Fruit fly (Drosophila melanogaster): ENCODE measurements around the gene Mgat4b.
A peak's percentile ranks its signal among the peaks of the same experiment; 100 is the strongest.

The Mgat4b gene

DNA sequence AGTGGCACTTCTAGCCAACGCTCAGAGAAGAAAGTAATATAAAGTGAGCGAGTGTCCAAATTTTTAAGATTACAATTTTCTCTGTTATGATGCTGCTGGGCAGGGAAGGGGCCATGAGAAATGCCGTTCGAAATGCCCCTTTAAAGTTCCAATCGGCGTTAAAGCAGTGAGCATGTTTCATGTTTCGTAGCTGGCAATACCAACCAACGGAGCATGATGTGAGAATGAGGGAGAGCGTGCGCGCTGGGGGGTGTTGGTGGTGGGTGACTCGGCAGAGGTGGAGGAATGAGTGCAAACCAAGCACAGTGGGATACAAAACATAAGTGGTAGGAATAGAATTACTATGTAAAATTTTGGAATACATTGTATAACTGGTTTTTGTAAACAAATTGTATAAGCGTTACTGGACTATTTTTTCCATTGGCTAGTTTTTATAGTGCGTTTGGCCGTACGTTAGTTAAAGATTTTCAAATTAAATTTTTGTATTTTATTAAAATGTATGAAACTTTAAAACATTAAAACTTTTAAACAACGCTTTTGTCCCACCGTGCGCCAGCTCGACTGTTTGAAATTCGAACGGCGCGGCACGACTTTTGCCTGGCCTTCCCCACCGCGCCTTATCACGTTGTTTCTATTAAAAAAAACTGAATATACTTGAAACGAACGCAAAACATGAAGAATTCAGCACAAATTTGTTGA, 9.8 kb downstream of the Mgat4b start:
- TF ChIP-seq cnc (optimal IDR thresholded peaks at IDR 0.05) (peak; percentile 73 to 80), bab1 (GFP tag; optimal IDR thresholded peaks at IDR 0.05) (peak; percentile 99), CG14711 (tag; optimal IDR thresholded peaks at IDR 0.05) (peak; percentile 98), kay (GFP tag; ENCODE audit: borderline replicate concordance) (peak; percentile 99), ovo (GFP tag; optimal IDR thresholded peaks at IDR 0.05) (peak; percentile 99), CG33017 (tag; optimal IDR thresholded peaks at IDR 0.05) (peak; percentile 100), Hr96 (GFP tag; optimal IDR thresholded peaks at IDR 0.05) (peak; percentile 99), Clk (GFP tag; optimal IDR thresholded peaks at IDR 0.05) (peak; percentile 100), Crg-1 (GFP tag; optimal IDR thresholded peaks at IDR 0.05) (peak; percentile 99), Mnt (GFP tag; optimal IDR thresholded peaks at IDR 0.05) (peak; percentile 95), CG12768 (GFP tag; optimal IDR thresholded peaks at IDR 0.05) (peak; percentile 100), CG7101 (tag; optimal IDR thresholded peaks at IDR 0.05) (peak; percentile 100), tj (GFP tag; optimal IDR thresholded peaks at IDR 0.05) (peak; percentile 97), cic (GFP tag; optimal IDR thresholded peaks at IDR 0.05) (peak; percentile 97), CG11617 (GFP tag; optimal IDR thresholded peaks at IDR 0.05) (peak; percentile 100), CG1620 (GFP tag; optimal IDR thresholded peaks at IDR 0.05) (peak; percentile 99), CG5204 (GFP tag; optimal IDR thresholded peaks at IDR 0.05) (peak; percentile 100), toe (GFP tag; optimal IDR thresholded peaks at IDR 0.05) (peak; percentile 100), pad (GFP tag; optimal IDR thresholded peaks at IDR 0.05) (peak; percentile 99), CG7045 (GFP tag; optimal IDR thresholded peaks at IDR 0.05) (peak; percentile 100)

DNA sequence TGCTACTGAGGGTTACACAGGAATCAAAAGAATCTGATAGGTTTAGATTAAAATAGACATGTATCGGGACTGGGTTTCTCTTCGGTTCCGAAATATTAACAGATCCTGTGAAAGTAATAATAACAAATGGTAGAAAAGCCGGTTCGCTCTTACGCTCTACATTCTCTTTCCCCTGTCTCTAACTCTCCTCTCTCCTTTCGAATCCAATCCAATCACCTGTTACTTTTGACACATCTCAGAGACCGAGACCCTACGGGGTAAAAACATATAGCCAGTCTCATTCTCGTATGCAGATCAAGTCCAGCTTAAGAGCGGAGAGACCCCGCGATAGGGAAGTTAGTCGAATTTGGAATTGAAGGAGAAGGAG, 10.4 kb downstream of the Mgat4b start:
- no peak for TF ChIP-seq toe (GFP tag; optimal IDR thresholded peaks at IDR 0.05)
- TF ChIP-seq kay (GFP tag; ENCODE audit: borderline replicate concordance) = no peak
- no peak for TF ChIP-seq CG11617 (GFP tag; optimal IDR thresholded peaks at IDR 0.05)
- no peak for TF ChIP-seq pad (GFP tag; optimal IDR thresholded peaks at IDR 0.05)
- TF ChIP-seq CG5204 (GFP tag; optimal IDR thresholded peaks at IDR 0.05) = no peak
- no peak for TF ChIP-seq cic (GFP tag; optimal IDR thresholded peaks at IDR 0.05)
- TF ChIP-seq cnc (optimal IDR thresholded peaks at IDR 0.05) = no peak
- no peak for TF ChIP-seq Crg-1 (GFP tag; optimal IDR thresholded peaks at IDR 0.05)
- no peak for TF ChIP-seq CG7101 (tag; optimal IDR thresholded peaks at IDR 0.05)
- TF ChIP-seq tj (GFP tag; optimal IDR thresholded peaks at IDR 0.05) = no peak
- no peak for TF ChIP-seq CG1620 (GFP tag; optimal IDR thresholded peaks at IDR 0.05)
- TF ChIP-seq ovo (GFP tag; optimal IDR thresholded peaks at IDR 0.05) = no peak
- no peak for TF ChIP-seq Hr96 (GFP tag; optimal IDR thresholded peaks at IDR 0.05)
- no peak for TF ChIP-seq CG12768 (GFP tag; optimal IDR thresholded peaks at IDR 0.05)
- no peak for TF ChIP-seq bab1 (GFP tag; optimal IDR thresholded peaks at IDR 0.05)
- no peak for TF ChIP-seq CG7045 (GFP tag; optimal IDR thresholded peaks at IDR 0.05)
- TF ChIP-seq Clk (GFP tag; optimal IDR thresholded peaks at IDR 0.05) = no peak
- TF ChIP-seq Mnt (GFP tag; optimal IDR thresholded peaks at IDR 0.05) = no peak

DNA sequence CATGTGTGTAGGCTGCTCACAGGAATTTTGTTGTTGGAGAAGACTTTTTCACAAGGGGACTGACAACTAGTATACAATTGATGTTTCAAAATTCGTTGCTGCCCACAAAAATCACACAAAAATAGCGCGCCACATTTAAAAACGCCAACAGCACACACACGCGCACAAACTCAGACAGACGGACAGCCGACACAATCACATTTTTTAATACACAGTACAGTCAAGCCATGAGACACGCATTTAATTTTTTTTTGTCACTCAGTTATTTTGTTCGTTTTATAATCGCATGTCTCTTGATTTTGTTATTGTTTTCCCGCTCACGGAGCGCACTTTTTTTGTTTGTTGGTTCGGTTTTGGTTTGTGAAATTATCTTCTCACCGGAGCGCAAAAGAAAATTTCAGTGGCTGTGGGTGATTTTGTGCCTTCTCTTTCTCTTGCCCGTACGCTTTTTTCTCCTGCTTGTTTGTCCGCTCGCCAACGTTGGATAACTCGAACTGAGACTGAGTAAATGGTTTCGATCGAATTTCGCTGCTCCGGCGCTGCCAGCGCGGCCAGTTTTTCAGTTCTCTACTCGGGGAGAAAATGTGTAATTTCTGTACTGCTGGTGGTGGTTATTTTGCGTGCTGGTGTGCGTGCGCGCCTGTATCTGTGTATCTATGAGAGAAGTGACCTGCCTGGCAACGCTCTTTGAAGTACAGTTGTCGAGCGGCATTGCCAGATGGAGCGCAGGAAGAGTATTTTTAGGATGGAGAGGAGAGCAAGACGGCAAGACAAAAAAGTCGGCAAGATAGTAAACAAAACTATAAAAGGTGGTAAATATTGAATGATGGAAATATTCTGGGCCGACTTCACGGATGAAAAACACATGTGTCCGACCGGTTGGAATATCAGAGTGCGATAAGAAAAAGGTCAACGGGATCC, 11.4 kb downstream of the Mgat4b start, which contains the start of gene CG42507:
TSS of gene CG42507 (minus strand) at position 499 of the 921 bp plus-strand sequence.
- TF ChIP-seq cnc (optimal IDR thresholded peaks at IDR 0.05) (no peak), toe (GFP tag; optimal IDR thresholded peaks at IDR 0.05) (no peak), CG14711 (tag; optimal IDR thresholded peaks at IDR 0.05) (peak; percentile 45), kay (GFP tag; ENCODE audit: borderline replicate concordance) (peak; percentile 14), cic (GFP tag; optimal IDR thresholded peaks at IDR 0.05) (peak; percentile 81), bab1 (GFP tag; optimal IDR thresholded peaks at IDR 0.05) (peak; percentile 56), Clk (GFP tag; optimal IDR thresholded peaks at IDR 0.05) (peak; percentile 55), CG1620 (GFP tag; optimal IDR thresholded peaks at IDR 0.05) (peak; percentile 35), CG7045 (GFP tag; optimal IDR thresholded peaks at IDR 0.05) (peak; percentile 4), CG7101 (tag; optimal IDR thresholded peaks at IDR 0.05) (peak; percentile 62), CG12768 (GFP tag; optimal IDR thresholded peaks at IDR 0.05) (peak; percentile 34), CG11617 (GFP tag; optimal IDR thresholded peaks at IDR 0.05) (no peak), CG33017 (tag; optimal IDR thresholded peaks at IDR 0.05) (peak; percentile 64), CG5204 (GFP tag; optimal IDR thresholded peaks at IDR 0.05) (no peak), Crg-1 (GFP tag; optimal IDR thresholded peaks at IDR 0.05) (peak; percentile 67), ovo (GFP tag; optimal IDR thresholded peaks at IDR 0.05) (peak; percentile 75), Mnt (GFP tag; optimal IDR thresholded peaks at IDR 0.05) (peak; percentile 71), Hr96 (GFP tag; optimal IDR thresholded peaks at IDR 0.05) (peak; percentile 64), tj (GFP tag; optimal IDR thresholded peaks at IDR 0.05) (no peak), pad (GFP tag; optimal IDR thresholded peaks at IDR 0.05) (peak; percentile 80)

DNA sequence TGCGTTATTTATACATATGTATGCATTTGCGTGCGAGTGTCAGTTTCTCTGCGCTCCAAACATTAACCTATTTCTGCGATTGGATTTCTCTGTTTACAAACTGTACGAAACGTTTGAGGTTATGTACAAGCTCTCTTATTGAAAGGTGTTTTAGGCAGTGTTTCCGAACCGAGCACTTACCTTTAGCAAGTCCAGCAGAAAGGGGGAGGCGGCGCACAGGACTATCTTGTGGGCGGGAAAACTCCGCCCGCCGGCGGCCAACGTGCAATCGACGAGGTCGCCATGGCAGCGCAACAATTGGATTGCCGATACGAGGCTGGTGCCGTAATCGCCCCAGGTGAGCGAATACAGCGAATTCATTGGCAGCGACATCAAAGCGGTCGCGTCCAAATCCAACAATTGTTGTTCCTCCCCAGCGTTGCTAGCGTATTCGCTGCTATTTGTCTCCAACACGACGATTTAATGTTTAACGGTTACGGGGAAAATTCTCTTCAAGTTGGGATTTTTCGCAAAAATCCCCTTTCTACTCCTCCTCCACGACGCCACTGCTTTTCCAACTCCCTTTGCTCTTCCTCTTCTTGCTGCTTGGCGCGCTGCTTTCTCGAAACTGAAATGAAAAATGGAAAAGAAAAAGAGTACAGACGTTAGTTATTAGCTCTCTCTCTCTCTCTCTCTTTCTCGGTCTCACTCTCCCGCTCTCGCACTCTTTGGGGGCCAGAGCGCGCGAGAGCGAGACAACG, 12.2 kb downstream of the Mgat4b start:
- peak; percentile 92 for TF ChIP-seq kay (GFP tag; ENCODE audit: borderline replicate concordance)
- peak; percentile 78 for TF ChIP-seq pad (GFP tag; optimal IDR thresholded peaks at IDR 0.05)
- TF ChIP-seq Clk (GFP tag; optimal IDR thresholded peaks at IDR 0.05) = peak; percentile 86
- TF ChIP-seq CG7101 (tag; optimal IDR thresholded peaks at IDR 0.05) = peak; percentile 88
- TF ChIP-seq toe (GFP tag; optimal IDR thresholded peaks at IDR 0.05) = peak; percentile 84
- TF ChIP-seq CG7045 (GFP tag; optimal IDR thresholded peaks at IDR 0.05) = peak; percentile 94
- peak; percentile 59 for TF ChIP-seq ovo (GFP tag; optimal IDR thresholded peaks at IDR 0.05)
- TF ChIP-seq Mnt (GFP tag; optimal IDR thresholded peaks at IDR 0.05) = peak; percentile 53
- TF ChIP-seq CG1620 (GFP tag; optimal IDR thresholded peaks at IDR 0.05) = peak; percentile 65
- TF ChIP-seq CG5204 (GFP tag; optimal IDR thresholded peaks at IDR 0.05) = peak; percentile 90
- peak; percentile 74 for TF ChIP-seq CG14711 (tag; optimal IDR thresholded peaks at IDR 0.05)
- peak; percentile 87 for TF ChIP-seq CG11617 (GFP tag; optimal IDR thresholded peaks at IDR 0.05)
- peak; percentile 88 for TF ChIP-seq Hr96 (GFP tag; optimal IDR thresholded peaks at IDR 0.05)
- peak; percentile 64 for TF ChIP-seq cic (GFP tag; optimal IDR thresholded peaks at IDR 0.05)
- TF ChIP-seq CG33017 (tag; optimal IDR thresholded peaks at IDR 0.05) = peak; percentile 67
- TF ChIP-seq tj (GFP tag; optimal IDR thresholded peaks at IDR 0.05) = peak; percentile 63
- peak; percentile 76 for TF ChIP-seq bab1 (GFP tag; optimal IDR thresholded peaks at IDR 0.05)
- TF ChIP-seq CG12768 (GFP tag; optimal IDR thresholded peaks at IDR 0.05) = peak; percentile 88
- TF ChIP-seq Crg-1 (GFP tag; optimal IDR thresholded peaks at IDR 0.05) = peak; percentile 78
- no peak for TF ChIP-seq cnc (optimal IDR thresholded peaks at IDR 0.05)
